Fruit fly (Drosophila melanogaster): ENCODE results near the gene CG13970.
A peak's percentile ranks its signal among the peaks of the same experiment; 100 is the strongest.

CG13970 gene

dm6 chr2L:20086295-20087096, 17.5 kb downstream of the CG13970 start (continued):
- TF ChIP-seq Hsf (GFP tag; optimal IDR thresholded peaks at IDR 0.05) (peak; percentile 83), NFAT (GFP tag; IDR thresholded peaks at IDR 0.05) (peak; percentile 15; the same call in 1 of the 2 replicates), CG8944 (GFP tag; optimal IDR thresholded peaks at IDR 0.05) (peak; percentile 71), CG33557 (GFP tag; optimal IDR thresholded peaks at IDR 0.05) (peak; percentile 65), CG10462 (GFP tag; optimal IDR thresholded peaks at IDR 0.05) (peak; percentile 70), dimm (GFP tag; IDR thresholded peaks at IDR 0.05) (peak; percentile 87), CG7963 (GFP tag; IDR thresholded peaks at IDR 0.05; ENCODE audit: partially characterized antibody) (no peak), CG9215 (GFP tag; IDR thresholded peaks at IDR 0.05) (peak; percentile 29; the same call in 1 of the 2 replicates), CG4820 (GFP tag; optimal IDR thresholded peaks at IDR 0.05) (peak; percentile 78), chm (GFP tag; IDR thresholded peaks at IDR 0.05) (peak; percentile 83; the same call in 1 of the 2 replicates), rib (GFP tag; IDR thresholded peaks at IDR 0.05) (peak; percentile 71), CG15601 (tag; optimal IDR thresholded peaks at IDR 0.05) (peak; percentile 78), org-1 (GFP tag; optimal IDR thresholded peaks at IDR 0.05) (peak; percentile 78), z (GFP tag; IDR thresholded peaks at IDR 0.05) (peak; percentile 64; the same call in 1 of the 3 replicates), zfh2 (GFP tag; optimal IDR thresholded peaks at IDR 0.05) (no peak), eve (GFP tag; optimal IDR thresholded peaks at IDR 0.05) (no peak), CkIIα-i1 (GFP tag; IDR thresholded peaks at IDR 0.05) (no peak), CG2129 (GFP tag; IDR thresholded peaks at IDR 0.05; ENCODE audit: partially characterized antibody) (no peak), bowl (GFP tag; IDR thresholded peaks at IDR 0.05) (peak; percentile 62), CG17829 (tag; optimal IDR thresholded peaks at IDR 0.05) (peak; percentile 79), gcm2 (GFP tag; optimal IDR thresholded peaks at IDR 0.05) (peak; percentile 84), tll (GFP tag; optimal IDR thresholded peaks at IDR 0.05) (peak in 1 of 2 experiments; percentile 6), ap (GFP tag; IDR thresholded peaks at IDR 0.05) (peak; percentile 83), CG8290 (GFP tag; optimal IDR thresholded peaks at IDR 0.05) (peak; percentile 27), CG8290 (tag; optimal IDR thresholded peaks at IDR 0.05) (peak; percentile 21 to 63), CG12659 (GFP tag; optimal IDR thresholded peaks at IDR 0.05) (peak; percentile 77), insv (GFP tag; optimal IDR thresholded peaks at IDR 0.05) (peak; percentile 8 to 19), CG34376 (GFP tag; optimal IDR thresholded peaks at IDR 0.05) (peak; percentile 69), chn (GFP tag; optimal IDR thresholded peaks at IDR 0.05) (peak; percentile 71), CG8359 (GFP tag; optimal IDR thresholded peaks at IDR 0.05; ENCODE audit: borderline replicate concordance) (peak; percentile 56), ro (GFP tag; IDR thresholded peaks at IDR 0.05) (no peak; the same call in 1 of the 2 replicates), tup (GFP tag; optimal IDR thresholded peaks at IDR 0.05) (peak; percentile 61), CG34224 (GFP tag; IDR thresholded peaks at IDR 0.05; ENCODE audit: partially characterized antibody) (peak; percentile 16; the same call in 1 of the 3 replicates), CG18262 (tag; optimal IDR thresholded peaks at IDR 0.05) (peak; percentile 83), CG6254 (GFP tag; optimal IDR thresholded peaks at IDR 0.05) (peak; percentile 72), ssp (GFP tag; IDR thresholded peaks at IDR 0.05) (peak; percentile 68), gsb (GFP tag; IDR thresholded peaks at IDR 0.05) (peak; percentile 68), hth (optimal IDR thresholded peaks at IDR 0.05) (no peak), hbn (GFP tag; IDR thresholded peaks at IDR 0.05; ENCODE audit: partially characterized antibody) (no peak), CG17912 (GFP tag; optimal IDR thresholded peaks at IDR 0.05) (no peak), Awh (GFP tag; IDR thresholded peaks at IDR 0.05) (peak; percentile 90), CG11398 (GFP tag; optimal IDR thresholded peaks at IDR 0.05) (peak; percentile 78), Camta (GFP tag; optimal IDR thresholded peaks at IDR 0.05) (peak; percentile 78), sd (tag; optimal IDR thresholded peaks at IDR 0.05) (peak; percentile 97), Bdp1 (GFP tag; optimal IDR thresholded peaks at IDR 0.05) (peak; percentile 72), lola (GFP tag; optimal IDR thresholded peaks at IDR 0.05) (peak in 1 of 3 experiments; percentile 73), CG11695 (GFP tag; IDR thresholded peaks at IDR 0.05) (peak; percentile 93), prd (optimal IDR thresholded peaks at IDR 0.05) (no peak), prd (GFP tag; IDR thresholded peaks at IDR 0.05) (peak; percentile 91)

Data from whole organism, embryonic.